Fruit fly (Drosophila melanogaster): ENCODE data around the gene Tsen34.

DNA sequence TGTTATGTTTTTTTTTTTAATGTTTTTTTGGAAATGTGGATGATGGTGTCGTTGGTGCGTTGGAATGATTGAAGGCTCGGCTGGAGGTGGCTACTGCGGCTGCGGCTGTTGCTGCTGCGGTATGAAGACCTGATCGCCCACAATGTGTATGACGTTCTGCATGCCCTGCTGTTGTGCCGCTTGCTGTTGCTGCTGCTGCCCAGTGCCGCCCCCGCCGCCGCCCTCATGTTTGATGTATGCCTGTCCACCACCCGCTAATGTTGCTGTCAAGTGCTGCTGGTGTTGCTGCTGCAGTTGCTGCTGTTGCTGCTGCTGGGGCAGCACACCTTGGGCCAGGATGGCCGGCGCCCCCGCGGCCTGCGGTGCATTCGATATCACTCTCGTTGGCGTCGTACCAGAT, 8.8 kb downstream of the Tsen34 start:
- no peak for TF ChIP-seq CG33017 (tag; optimal IDR thresholded peaks at IDR 0.05)
- TF ChIP-seq CG5204 (GFP tag; optimal IDR thresholded peaks at IDR 0.05), result no peak
- no peak for TF ChIP-seq pad (GFP tag; optimal IDR thresholded peaks at IDR 0.05)
- TF ChIP-seq CG12768 (GFP tag; optimal IDR thresholded peaks at IDR 0.05), result no peak
- TF ChIP-seq bab1 (GFP tag; optimal IDR thresholded peaks at IDR 0.05), result no peak
- no peak for TF ChIP-seq Clk (GFP tag; optimal IDR thresholded peaks at IDR 0.05)
- no peak for TF ChIP-seq toe (GFP tag; optimal IDR thresholded peaks at IDR 0.05)
- no peak for TF ChIP-seq Hr96 (GFP tag; optimal IDR thresholded peaks at IDR 0.05)

Data from whole organism, adult.